Fruit fly (Drosophila melanogaster): Measurements from ENCODE around the gene DIP-epsilon.

Gene DIP-epsilon

DNA sequence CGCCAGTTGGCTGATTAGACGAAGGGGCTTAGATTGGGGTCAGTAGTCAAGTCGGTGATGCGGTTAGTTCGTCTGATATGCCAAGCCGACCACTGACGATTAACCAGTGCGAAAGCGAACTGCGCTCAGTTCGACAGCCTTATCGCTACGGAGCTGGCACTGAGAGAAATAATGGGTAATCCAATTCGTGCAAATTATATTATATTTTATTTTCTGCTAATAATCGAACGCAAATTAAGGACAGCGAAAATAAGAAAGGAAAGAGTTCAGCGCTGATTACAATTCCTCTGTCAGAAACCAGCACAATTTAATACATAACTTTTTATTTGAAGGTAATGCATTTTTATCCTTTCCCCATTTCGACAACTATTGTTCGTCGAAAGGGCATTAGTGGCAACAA lies 14.0 kb downstream of the DIP-epsilon start, which contains the start of gene CG42369:
CG42369 (minus strand) TSS at position 101 of the 400 bp plus-strand sequence.
- no peak for TF ChIP-seq usp (GFP tag; optimal IDR thresholded peaks at IDR 0.05)
- TF ChIP-seq Sp1 (GFP tag; optimal IDR thresholded peaks at IDR 0.05) = no peak
- no peak for TF ChIP-seq lola (GFP tag; optimal IDR thresholded peaks at IDR 0.05)
- no peak for TF ChIP-seq dsf (GFP tag; optimal IDR thresholded peaks at IDR 0.05; ENCODE audit: borderline replicate concordance)
- TF ChIP-seq sage (GFP tag; optimal IDR thresholded peaks at IDR 0.05) = no peak
- TF ChIP-seq Hr83 (GFP tag; optimal IDR thresholded peaks at IDR 0.05; ENCODE audit: poor library complexity, severe bottlenecking) = no peak
- no peak for TF ChIP-seq Mio (GFP tag; optimal IDR thresholded peaks at IDR 0.05)

DNA sequence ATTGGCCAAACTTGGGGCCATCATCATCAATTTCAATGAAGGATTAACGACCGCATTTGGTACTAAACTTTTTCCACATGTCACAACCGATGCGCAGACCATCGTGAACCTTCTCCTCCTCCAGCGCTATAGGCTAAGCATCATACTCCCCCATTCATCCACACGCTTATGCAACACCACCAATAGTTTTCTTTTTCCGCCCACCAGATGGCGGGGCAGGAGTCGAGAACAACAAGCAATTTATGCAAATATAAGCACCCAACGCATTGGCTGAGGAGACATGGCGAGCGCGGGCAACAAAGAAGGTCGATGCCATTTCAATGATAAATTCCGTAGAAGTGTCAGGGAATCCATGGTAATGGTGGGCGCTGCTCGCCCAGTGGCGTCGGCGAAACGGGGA lies 19.7 kb downstream of the DIP-epsilon start:
- TF ChIP-seq Mio (GFP tag; optimal IDR thresholded peaks at IDR 0.05) (no peak), psq (GFP tag; optimal IDR thresholded peaks at IDR 0.05) (no peak), OdsH (GFP tag; optimal IDR thresholded peaks at IDR 0.05) (no peak), fru (GFP tag; optimal IDR thresholded peaks at IDR 0.05) (no peak), rgr (GFP tag; optimal IDR thresholded peaks at IDR 0.05) (no peak), pan (optimal IDR thresholded peaks at IDR 0.05) (no peak), sage (GFP tag; optimal IDR thresholded peaks at IDR 0.05) (no peak), brk (GFP tag; optimal IDR thresholded peaks at IDR 0.05) (no peak), lola (GFP tag; optimal IDR thresholded peaks at IDR 0.05) (no peak), jim (GFP tag; optimal IDR thresholded peaks at IDR 0.05) (no peak), Hnf4 (GFP tag; optimal IDR thresholded peaks at IDR 0.05) (no peak), dl (GFP tag; optimal IDR thresholded peaks at IDR 0.05; ENCODE audit: insufficient read depth in 1 of 2, partially characterized antibody in 2 of 2) (no peak), CrebA (GFP tag; optimal IDR thresholded peaks at IDR 0.05; ENCODE audit: borderline replicate concordance) (no peak), Vsx2 (GFP tag; optimal IDR thresholded peaks at IDR 0.05; ENCODE audit: partially characterized antibody) (no peak), Sp1 (GFP tag; optimal IDR thresholded peaks at IDR 0.05) (no peak)

DNA sequence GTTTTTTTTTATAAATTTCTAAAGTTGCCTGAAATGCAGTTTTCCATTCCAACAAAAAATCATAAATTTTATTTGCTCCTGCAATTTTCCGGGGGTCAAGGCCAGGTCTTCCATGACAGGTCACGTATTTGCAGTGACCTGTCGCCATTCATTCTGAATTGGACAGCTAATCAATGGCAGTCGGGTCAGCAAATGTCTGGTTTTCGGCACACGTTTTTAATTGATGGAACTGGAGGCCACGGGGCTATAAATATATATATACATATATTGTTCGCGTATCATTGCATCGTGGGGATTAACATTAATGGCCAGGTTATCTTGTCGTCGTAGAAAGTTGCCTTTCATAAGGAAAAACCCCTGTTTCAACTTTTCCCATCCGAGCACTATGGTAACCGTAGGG lies 24.1 kb downstream of the DIP-epsilon start:
- TF ChIP-seq fru (GFP tag; optimal IDR thresholded peaks at IDR 0.05) (no peak), Dif (GFP tag; optimal IDR thresholded peaks at IDR 0.05; ENCODE audit: partially characterized antibody) (no peak), HLH106 (tag; optimal IDR thresholded peaks at IDR 0.05) (no peak), foxo (GFP tag; optimal IDR thresholded peaks at IDR 0.05) (no peak), Rel (GFP tag; optimal IDR thresholded peaks at IDR 0.05) (no peak), Rel (tag; optimal IDR thresholded peaks at IDR 0.05) (peak; percentile 72), CG32264 (GFP tag; optimal IDR thresholded peaks at IDR 0.05) (no peak), Mio (GFP tag; optimal IDR thresholded peaks at IDR 0.05) (no peak), Vsx2 (GFP tag; optimal IDR thresholded peaks at IDR 0.05; ENCODE audit: partially characterized antibody) (no peak)

DNA sequence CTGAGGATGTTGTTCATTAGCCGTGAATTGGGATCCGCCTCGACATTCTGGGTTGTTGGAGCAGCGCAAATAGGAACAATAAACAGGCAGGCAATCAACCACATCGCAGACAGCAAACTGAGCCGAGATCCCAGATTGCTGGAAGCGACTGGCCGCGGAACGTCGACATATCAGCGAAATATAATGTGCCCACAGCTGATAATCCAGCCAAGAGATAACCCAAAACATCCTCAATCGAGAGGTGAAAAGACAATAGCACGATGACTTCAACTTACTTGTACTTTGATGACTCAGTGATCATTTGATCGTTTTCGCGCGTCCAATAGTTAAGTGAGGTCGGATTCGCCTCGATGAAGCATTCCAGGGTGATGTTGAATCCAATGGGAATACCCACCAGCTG lies 25.7 kb downstream of the DIP-epsilon start, which contains the start of gene Nepl6:
Nepl6 (minus strand) TSS at position 104 of the 400 bp plus-strand sequence.
- TF ChIP-seq CG32264 (GFP tag; optimal IDR thresholded peaks at IDR 0.05) = no peak
- no peak for TF ChIP-seq Rel (GFP tag; optimal IDR thresholded peaks at IDR 0.05)
- peak; percentile 49 for TF ChIP-seq Rel (tag; optimal IDR thresholded peaks at IDR 0.05)

DNA sequence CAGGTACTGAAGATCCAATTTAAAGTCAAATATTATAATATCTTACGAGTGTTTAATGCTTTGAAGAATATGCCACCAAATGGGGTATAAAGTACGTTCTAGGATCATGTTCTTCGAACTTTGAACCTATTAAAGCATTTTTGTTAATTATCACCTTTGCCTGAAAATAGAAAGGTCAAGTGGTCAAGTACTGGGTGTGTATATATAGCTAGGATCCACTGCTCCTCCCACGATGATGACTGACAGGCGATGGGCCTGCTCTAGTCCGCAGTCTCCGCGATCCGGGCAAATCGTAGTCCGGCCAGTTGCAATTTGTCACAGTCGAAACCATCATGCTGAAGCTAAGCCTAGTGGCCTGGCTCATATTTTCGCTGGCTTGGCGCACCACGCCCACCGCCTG lies 30.2 kb downstream of the DIP-epsilon start, which contains the start of gene Nepl5:
Nepl5 (plus strand) TSS at position 301 of the 400 bp plus-strand sequence.
- TF ChIP-seq Abd-B (GFP tag; optimal IDR thresholded peaks at IDR 0.05) = no peak
- no peak for TF ChIP-seq Hr83 (GFP tag; optimal IDR thresholded peaks at IDR 0.05; ENCODE audit: poor library complexity, severe bottlenecking)
- no peak for TF ChIP-seq CG9705 (GFP tag; optimal IDR thresholded peaks at IDR 0.05)

DNA sequence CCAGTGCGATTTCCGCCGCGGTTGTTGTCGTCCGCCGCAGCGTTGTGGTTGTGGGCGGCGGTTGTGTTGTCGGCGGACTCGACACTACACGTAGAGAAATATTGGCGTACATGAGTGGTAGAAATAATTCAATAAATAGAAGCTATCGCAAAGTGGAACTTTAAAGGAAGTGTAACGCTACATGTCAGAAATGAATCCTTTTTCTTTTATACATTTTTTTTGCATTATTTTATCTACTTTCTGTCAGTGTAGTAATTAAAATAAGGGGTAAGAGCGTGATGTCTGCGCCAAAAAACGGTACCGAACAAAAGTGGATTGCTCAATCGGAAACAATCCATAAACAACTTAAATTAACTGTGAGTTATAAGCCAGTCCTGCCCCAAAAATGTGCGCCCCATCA lies 31.9 kb downstream of the DIP-epsilon start:
- TF ChIP-seq dl (GFP tag; optimal IDR thresholded peaks at IDR 0.05; ENCODE audit: insufficient read depth in 1 of 2, partially characterized antibody in 2 of 2) = no peak
- TF ChIP-seq Abd-B (GFP tag; optimal IDR thresholded peaks at IDR 0.05) = no peak
- TF ChIP-seq tai (GFP tag; optimal IDR thresholded peaks at IDR 0.05) = no peak
- no peak for TF ChIP-seq CG9705 (GFP tag; optimal IDR thresholded peaks at IDR 0.05)
- TF ChIP-seq h (GFP tag; optimal IDR thresholded peaks at IDR 0.05) = no peak
- TF ChIP-seq Hr83 (GFP tag; optimal IDR thresholded peaks at IDR 0.05; ENCODE audit: poor library complexity, severe bottlenecking) = no peak
- no peak for TF ChIP-seq Myc (optimal IDR thresholded peaks at IDR 0.05)
- TF ChIP-seq Dif (GFP tag; optimal IDR thresholded peaks at IDR 0.05; ENCODE audit: partially characterized antibody) = no peak
- TF ChIP-seq jim (GFP tag; optimal IDR thresholded peaks at IDR 0.05) = no peak
- TF ChIP-seq lola (GFP tag; optimal IDR thresholded peaks at IDR 0.05) = no peak
- TF ChIP-seq CG32264 (GFP tag; optimal IDR thresholded peaks at IDR 0.05) = no peak
- TF ChIP-seq GATAd (GFP tag; optimal IDR thresholded peaks at IDR 0.05) = no peak
- TF ChIP-seq Hnf4 (GFP tag; optimal IDR thresholded peaks at IDR 0.05) = no peak
- TF ChIP-seq sv (GFP tag; optimal IDR thresholded peaks at IDR 0.05) = no peak
- no peak for TF ChIP-seq Vsx2 (GFP tag; optimal IDR thresholded peaks at IDR 0.05; ENCODE audit: partially characterized antibody)
- TF ChIP-seq Jra (GFP tag; optimal IDR thresholded peaks at IDR 0.05) = no peak
- no peak for TF ChIP-seq sage (GFP tag; optimal IDR thresholded peaks at IDR 0.05)
- no peak for TF ChIP-seq N (GFP tag; optimal IDR thresholded peaks at IDR 0.05)
- TF ChIP-seq Dfd (GFP tag; optimal IDR thresholded peaks at IDR 0.05) = no peak
- TF ChIP-seq Mio (GFP tag; optimal IDR thresholded peaks at IDR 0.05) = no peak
